Fruit fly (Drosophila melanogaster) whole organism: ENCODE data around the gene CG45045.

Experiments used
- CG8478 ChIP-seq: fragments of >200 bp; optimal IDR thresholded peaks from 2 replicates; lab custom pipeline; 2018; ENCODE audit warnings: inconsistent platforms
- Dll ChIP-seq: fragments of >200 bp; optimal IDR thresholded peaks from 2 replicates; lab custom pipeline; 2017
- EcR ChIP-seq, 2 experiments: fragments of >200 bp; optimal IDR thresholded peaks; 2 replicates each; lab custom pipeline; 2017; ENCODE audit warnings: missing biosample characterization in 2 of 2, missing genetic modification characterization in 2 of 2, missing genetic modification reagents in 2 of 2
- pan ChIP-seq: fragments of >200 bp; optimal IDR thresholded peaks from 2 replicates; lab custom pipeline; 2017
- psq ChIP-seq: fragments of >200 bp; optimal IDR thresholded peaks from 2 replicates; lab custom pipeline; 2017
- usp ChIP-seq: fragments of >200 bp; optimal IDR thresholded peaks from 2 replicates; lab custom pipeline; 2017; ENCODE audit warnings: missing biosample characterization, missing genetic modification characterization, mixed read lengths

CG45045 gene

dm6 chr3R:17678138-17678873 lies 10.9 kb downstream of the CG45045 start:
- TF ChIP-seq CG8478 (lab: Kevin White, UChicago) (no peak), EcR (GFP tag; optimal IDR thresholded peaks at IDR 0.05; lab: Kevin White, UChicago) (peak in 1 of 2 experiments; percentile 51), usp (GFP tag; lab: Kevin White, UChicago) (no peak), pan (lab: Kevin White, UChicago) (no peak), psq (lab: Kevin White, UChicago) (no peak), Dll (lab: Kevin White, UChicago) (no peak)

dm6 chr3R:17679368-17679997 lies 12.1 kb downstream of the CG45045 start:
- TF ChIP-seq Dll (lab: Kevin White, UChicago) (no peak), psq (lab: Kevin White, UChicago) (no peak), EcR (GFP tag; optimal IDR thresholded peaks at IDR 0.05; lab: Kevin White, UChicago) (no peak), pan (lab: Kevin White, UChicago) (no peak), usp (GFP tag; lab: Kevin White, UChicago) (no peak), CG8478 (lab: Kevin White, UChicago) (no peak)

dm6 chr3R:17680268-17680638 lies 12.9 kb downstream of the CG45045 start:
- TF ChIP-seq Dll (lab: Kevin White, UChicago) (no peak), EcR (GFP tag; optimal IDR thresholded peaks at IDR 0.05; lab: Kevin White, UChicago) (peak; percentile 83 to 85), CG8478 (lab: Kevin White, UChicago) (no peak), psq (lab: Kevin White, UChicago) (no peak), pan (lab: Kevin White, UChicago) (no peak)

- TF ChIP-seq psq (lab: Kevin White, UChicago) = no peak
- no peak for TF ChIP-seq usp (GFP tag; lab: Kevin White, UChicago)
- TF ChIP-seq EcR (GFP tag; optimal IDR thresholded peaks at IDR 0.05; lab: Kevin White, UChicago) = no peak
- TF ChIP-seq CG8478 (lab: Kevin White, UChicago) = no peak
- no peak for TF ChIP-seq Dll (lab: Kevin White, UChicago)
- no peak for TF ChIP-seq pan (lab: Kevin White, UChicago)
These were observed 13.4 kb downstream of the CG45045 start for dm6 chr3R:17680639-17681302.

dm6 chr3R:17681611-17682243 lies 14.4 kb downstream of the CG45045 start:
- TF ChIP-seq pan (lab: Kevin White, UChicago) (no peak), CG8478 (lab: Kevin White, UChicago) (no peak), usp (GFP tag; lab: Kevin White, UChicago) (no peak), EcR (GFP tag; optimal IDR thresholded peaks at IDR 0.05; lab: Kevin White, UChicago) (no peak), Dll (lab: Kevin White, UChicago) (no peak), psq (lab: Kevin White, UChicago) (no peak)

dm6 chr3R:17682244-17682773 lies 14.9 kb downstream of the CG45045 start, which contains the start of the genes alt and CG7655:
Gene alt (minus strand): TSS chr3R:17682515.
Gene CG7655 (plus strand): TSS chr3R:17682669.
- TF ChIP-seq pan (lab: Kevin White, UChicago) (no peak), usp (GFP tag; lab: Kevin White, UChicago) (no peak), EcR (GFP tag; optimal IDR thresholded peaks at IDR 0.05; lab: Kevin White, UChicago) (no peak), psq (lab: Kevin White, UChicago) (no peak), CG8478 (lab: Kevin White, UChicago) (no peak), Dll (lab: Kevin White, UChicago) (no peak)

- TF ChIP-seq Dll (lab: Kevin White, UChicago) (no peak), CG8478 (lab: Kevin White, UChicago) (no peak), EcR (GFP tag; optimal IDR thresholded peaks at IDR 0.05; lab: Kevin White, UChicago) (no peak), pan (lab: Kevin White, UChicago) (no peak), psq (lab: Kevin White, UChicago) (no peak), usp (GFP tag; lab: Kevin White, UChicago) (no peak)
These were observed 17.5 kb downstream of the CG45045 start, which contains the start of the genes CG31251 and CG31360 for dm6 chr3R:17684854-17685253. Gene CG31251 (minus strand): TSS chr3R:17684915. Gene CG31360 (plus strand): TSS chr3R:17685097.

- TF ChIP-seq psq (lab: Kevin White, UChicago) (no peak), pan (lab: Kevin White, UChicago) (no peak), CG8478 (lab: Kevin White, UChicago) (no peak), usp (GFP tag; lab: Kevin White, UChicago) (no peak), Dll (lab: Kevin White, UChicago) (no peak), EcR (GFP tag; optimal IDR thresholded peaks at IDR 0.05; lab: Kevin White, UChicago) (no peak)
These were observed 19.5 kb downstream of the CG45045 start, which contains the start of gene CG31249 for dm6 chr3R:17686875-17687274. Gene CG31249 (minus strand): TSS chr3R:17687071.

- TF ChIP-seq EcR (GFP tag; optimal IDR thresholded peaks at IDR 0.05; lab: Kevin White, UChicago) (no peak), psq (lab: Kevin White, UChicago) (no peak), CG8478 (lab: Kevin White, UChicago) (no peak), Dll (lab: Kevin White, UChicago) (no peak), pan (lab: Kevin White, UChicago) (no peak), usp (GFP tag; lab: Kevin White, UChicago) (no peak)
These were observed 32.6 kb downstream of the CG45045 start for dm6 chr3R:17699891-17700487.
